Fruit fly (Drosophila melanogaster) whole organism, pupa: Measurements from ENCODE around the gene CG18596.

ENCODE experiments used
- CG10348 ChIP-seq: fragments of 200-800 bp; sonication (Bioruptor generic); IDR thresholded peaks from 2 replicates; pipeline ENCODE4 v1.3.6; 2022; ENCODE audit warnings: missing biosample characterization, missing genetic modification characterization
- CG12605 ChIP-seq: fragments of 200-800 bp; sonication (Bioruptor generic); IDR thresholded peaks from 2 replicates; pipeline ENCODE4 v1.3.6; 2022; ENCODE audit warnings: missing biosample characterization, missing genetic modification characterization
- CG13204 ChIP-seq: fragments of 200-800 bp; sonication (Bioruptor generic); optimal IDR thresholded peaks from 2 replicates; lab custom pipeline; 2018; ENCODE audit warnings: missing biosample characterization, mild to moderate bottlenecking, missing genetic modification characterization, moderate library complexity
- CG14655 ChIP-seq: fragments of 200-800 bp; sonication (Bioruptor generic); optimal IDR thresholded peaks from 3 replicates; lab custom pipeline; 2017; ENCODE audit warnings: mild to moderate bottlenecking, missing biosample characterization, missing genetic modification reagents, missing genetic modification characterization
- CG15710 ChIP-seq: fragments of 200-800 bp; sonication (Bioruptor generic); optimal IDR thresholded peaks from 2 replicates; lab custom pipeline; 2018; ENCODE audit warnings: missing biosample characterization, mild to moderate bottlenecking, missing genetic modification characterization, moderate library complexity
- CG17806 ChIP-seq: fragments of 200-800 bp; sonication (Bioruptor generic); optimal IDR thresholded peaks from 2 replicates; lab custom pipeline; 2018; ENCODE audit warnings: missing biosample characterization, mild to moderate bottlenecking, missing genetic modification characterization, moderate library complexity
- CG32121 ChIP-seq: fragments of 200-800 bp; sonication (Bioruptor generic); IDR thresholded peaks from 2 replicates; pipeline ENCODE4 v1.3.6; 2022; ENCODE audit warnings: missing biosample characterization, missing genetic modification characterization
- CG34367 ChIP-seq: fragments of 200-800 bp; sonication (Bioruptor generic); optimal IDR thresholded peaks from 2 replicates; lab custom pipeline; 2018; ENCODE audit warnings: missing biosample characterization, mild to moderate bottlenecking, missing genetic modification characterization
- CG4496 ChIP-seq: fragments of 200-800 bp; sonication (Bioruptor generic); IDR thresholded peaks from 3 replicates; pipeline ENCODE4 v1.3.6; 2022; ENCODE audit warnings: missing biosample characterization, missing genetic modification characterization
- CG8159 ChIP-seq: fragments of 200-800 bp; sonication (Bioruptor generic); optimal IDR thresholded peaks from 3 replicates; lab custom pipeline; 2018; ENCODE audit warnings: missing biosample characterization, mild to moderate bottlenecking, missing genetic modification characterization, moderate library complexity
- CG8301 ChIP-seq: fragments of 200-800 bp; sonication (Bioruptor generic); optimal IDR thresholded peaks from 2 replicates; lab custom pipeline; 2018; ENCODE audit warnings: missing biosample characterization, mild to moderate bottlenecking, missing genetic modification characterization
- CG9948 ChIP-seq: fragments of 200-800 bp; sonication (Bioruptor generic); optimal IDR thresholded peaks from 2 replicates; lab custom pipeline; 2018; ENCODE audit warnings: missing biosample characterization, mild to moderate bottlenecking, missing genetic modification characterization, moderate library complexity
- D1 ChIP-seq: fragments of 200-800 bp; sonication (Bioruptor generic); optimal IDR thresholded peaks from 2 replicates; lab custom pipeline; 2018; ENCODE audit warnings: missing biosample characterization, mild to moderate bottlenecking, missing genetic modification characterization, moderate library complexity
- EcR ChIP-seq: fragments of 200-800 bp; sonication (Bioruptor generic); optimal IDR thresholded peaks from 3 replicates; lab custom pipeline; 2019; ENCODE audit warnings: missing biosample characterization, missing genetic modification characterization, mild to moderate bottlenecking, moderate library complexity, missing genetic modification reagents
- Ets98B ChIP-seq: fragments of 200-800 bp; sonication (Bioruptor generic); IDR thresholded peaks from 2 replicates; pipeline ENCODE4 v1.3.6; 2022; ENCODE audit warnings: missing biosample characterization, missing genetic modification characterization
- Pif1A ChIP-seq: fragments of 200-800 bp; sonication (Bioruptor generic); optimal IDR thresholded peaks from 3 replicates; lab custom pipeline; 2016; ENCODE audit warnings: missing biosample characterization, missing genetic modification characterization
- Pif1B ChIP-seq: fragments of 200-800 bp; sonication (Bioruptor generic); optimal IDR thresholded peaks from 3 replicates; lab custom pipeline; 2016; ENCODE audit warnings: missing biosample characterization, missing genetic modification characterization
- Snoo ChIP-seq: fragments of 200-800 bp; sonication (Bioruptor generic); optimal IDR thresholded peaks from 3 replicates; lab custom pipeline; 2017; ENCODE audit warnings: missing biosample characterization, mild to moderate bottlenecking, missing genetic modification characterization, inconsistent platforms
- fd96Ca ChIP-seq: fragments of 200-800 bp; sonication (Bioruptor generic); IDR thresholded peaks from 3 replicates; pipeline ENCODE4 v1.3.6; 2022; ENCODE audit warnings: missing biosample characterization, missing genetic modification characterization
- gl ChIP-seq: fragments of 200-800 bp; sonication (Bioruptor generic); optimal IDR thresholded peaks from 2 replicates; lab custom pipeline; 2018; ENCODE audit warnings: missing biosample characterization, mild to moderate bottlenecking, missing genetic modification characterization
- rn ChIP-seq: fragments of 200-800 bp; sonication (Bioruptor generic); IDR thresholded peaks from 2 replicates; pipeline ENCODE4 v1.3.6; 2022; ENCODE audit warnings: missing biosample characterization, missing genetic modification characterization

CG18596 gene

DNA sequence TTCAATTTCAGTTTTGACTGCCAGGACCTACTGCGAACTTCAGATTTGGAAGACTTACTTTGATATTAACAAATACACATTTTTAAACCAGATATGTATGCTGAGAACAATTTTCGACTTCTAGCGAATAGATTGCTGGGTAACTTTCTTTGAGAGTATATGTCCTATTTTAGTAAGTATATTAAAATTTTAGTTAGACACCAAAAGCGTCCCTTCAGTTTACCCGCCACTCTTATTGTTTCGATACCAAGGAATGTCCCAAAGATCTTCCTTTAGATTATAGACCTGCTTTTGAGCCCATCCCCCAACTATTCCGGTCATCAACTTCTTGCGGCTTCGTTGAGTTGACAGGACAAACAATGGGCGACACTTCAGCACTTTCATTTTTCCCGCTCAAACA, 35.5 kb upstream of the CG18596 start, which contains the start of gene CG5388:
Gene CG5388 (minus strand): TSS at position 101 of the 400 bp plus-strand sequence.
- TF ChIP-seq CG34367 (tag; lab: Kevin White, UChicago), result no peak
- TF ChIP-seq CG8301, result no peak
- TF ChIP-seq EcR (GFP tag; lab: Kevin White, UChicago), result no peak
- no peak for TF ChIP-seq CG17806 (tag; lab: Kevin White, UChicago)
- no peak for TF ChIP-seq D1 (tag; lab: Kevin White, UChicago)
- no peak for TF ChIP-seq CG32121 (GFP tag; lab: Robert Waterston, UW)
- TF ChIP-seq CG8159 (tag; lab: Kevin White, UChicago), result no peak
- no peak for TF ChIP-seq Snoo
- TF ChIP-seq CG10348 (GFP tag; lab: Robert Waterston, UW), result no peak
- TF ChIP-seq gl (tag; lab: Kevin White, UChicago), result no peak
- no peak for TF ChIP-seq CG9948
- no peak for TF ChIP-seq Pif1B (GFP tag; lab: Kevin White, UChicago)
- no peak for TF ChIP-seq CG4496 (GFP tag; lab: Robert Waterston, UW)
- no peak for TF ChIP-seq CG13204 (GFP tag; lab: Kevin White, UChicago)
- TF ChIP-seq fd96Ca (GFP tag; lab: Robert Waterston, UW), result no peak

DNA sequence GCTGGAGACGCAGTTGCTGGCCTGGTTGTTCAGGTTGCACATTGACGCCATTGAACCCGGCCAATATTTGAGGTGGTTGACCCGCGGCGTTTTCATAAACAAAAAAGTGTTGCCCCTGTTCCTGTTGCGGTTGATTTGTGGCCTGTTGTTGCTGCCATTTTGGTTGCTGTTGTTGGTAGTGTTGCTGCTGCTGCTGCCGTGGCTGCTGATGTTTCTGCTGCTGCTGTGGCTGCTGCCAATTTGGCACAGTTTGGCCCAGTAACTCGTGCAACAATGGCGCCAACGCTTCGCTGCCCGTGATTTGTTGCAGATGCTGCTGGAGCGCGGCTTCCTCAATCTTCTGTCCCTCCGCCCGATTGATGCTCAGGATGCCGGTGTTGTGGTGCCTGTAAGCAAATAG, 34.1 kb upstream of the CG18596 start:
- TF ChIP-seq CG15710, result no peak
- no peak for TF ChIP-seq CG8301
- no peak for TF ChIP-seq D1 (tag; lab: Kevin White, UChicago)
- TF ChIP-seq rn (GFP tag; lab: Robert Waterston, UW), result no peak
- TF ChIP-seq CG10348 (GFP tag; lab: Robert Waterston, UW), result no peak
- no peak for TF ChIP-seq CG14655 (GFP tag; lab: Kevin White, UChicago)
- no peak for TF ChIP-seq gl (tag; lab: Kevin White, UChicago)
- TF ChIP-seq, all 21 proteins: peak for 0

DNA sequence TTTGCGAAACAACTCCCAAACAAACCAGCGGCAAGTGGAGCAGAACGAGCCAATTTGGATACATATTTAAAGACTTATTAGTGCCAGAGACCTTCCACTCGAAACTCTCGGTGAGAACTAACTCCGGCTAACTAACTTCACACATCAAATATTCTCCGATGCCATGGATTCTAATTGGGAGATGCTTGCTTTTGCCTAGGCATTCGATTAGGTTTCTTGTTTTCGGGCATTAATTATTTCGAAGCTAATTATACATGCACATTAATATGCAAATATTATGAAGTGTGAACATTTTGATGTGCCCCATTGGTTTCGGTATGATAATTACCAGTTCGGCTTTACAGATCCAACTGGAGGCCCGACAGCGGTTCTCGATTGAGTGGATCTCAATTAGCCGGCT, 33.6 kb upstream of the CG18596 start, which contains the start of gene CG5386:
Gene CG5386 (minus strand): TSS at position 101 of the 400 bp plus-strand sequence.
- TF ChIP-seq Snoo (no peak), CG13204 (GFP tag; lab: Kevin White, UChicago) (no peak), CG15710 (no peak), gl (tag; lab: Kevin White, UChicago) (no peak), CG8301 (no peak), Pif1B (GFP tag; lab: Kevin White, UChicago) (no peak), CG17806 (tag; lab: Kevin White, UChicago) (no peak), CG10348 (GFP tag; lab: Robert Waterston, UW) (no peak), D1 (tag; lab: Kevin White, UChicago) (no peak), Ets98B (GFP tag; lab: Robert Waterston, UW) (no peak), CG14655 (GFP tag; lab: Kevin White, UChicago) (no peak), CG8159 (tag; lab: Kevin White, UChicago) (no peak), CG34367 (tag; lab: Kevin White, UChicago) (no peak), CG32121 (GFP tag; lab: Robert Waterston, UW) (no peak)

DNA sequence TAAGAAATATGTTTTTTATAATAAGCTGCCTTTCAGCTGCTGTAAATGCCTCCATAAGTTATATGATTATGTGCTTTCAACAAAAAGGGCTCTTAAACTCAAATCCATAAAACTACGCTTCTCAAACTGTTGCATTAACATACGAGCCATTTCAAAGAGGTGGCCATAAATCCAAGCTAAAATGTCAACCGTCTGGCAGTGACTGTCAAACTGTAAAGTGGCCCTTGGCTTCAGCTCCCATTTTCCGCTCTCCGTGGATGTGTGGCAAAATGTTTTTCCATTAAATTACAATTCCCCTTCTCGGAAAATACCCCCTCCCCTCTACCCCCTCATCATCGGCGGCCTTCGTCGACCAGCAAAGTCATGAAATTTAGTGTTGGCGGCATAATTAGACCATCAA, 33.0 kb upstream of the CG18596 start:
- TF ChIP-seq Snoo (no peak), D1 (tag; lab: Kevin White, UChicago) (no peak), CG15710 (no peak), CG34367 (tag; lab: Kevin White, UChicago) (no peak), CG4496 (GFP tag; lab: Robert Waterston, UW) (no peak)

DNA sequence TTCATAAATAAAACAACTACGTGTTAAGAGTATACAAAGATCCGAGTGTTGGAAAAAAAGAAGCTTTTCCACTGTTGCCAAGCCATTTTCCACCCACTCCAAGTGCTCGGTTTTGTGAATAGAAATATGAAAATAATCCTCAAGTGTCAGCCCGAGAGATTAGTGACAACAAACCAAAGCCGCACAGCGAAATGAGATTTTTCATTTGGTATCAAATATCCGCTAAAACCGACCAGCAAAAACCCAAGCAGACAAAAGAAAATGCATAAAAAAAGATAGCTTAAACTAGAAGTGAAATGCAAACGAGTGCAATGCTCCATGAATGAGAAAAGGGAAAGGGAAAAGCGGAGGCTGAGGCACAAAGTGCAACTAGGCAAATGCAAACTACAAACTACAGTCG, 24.3 kb upstream of the CG18596 start, which contains the start of gene rdhB:
Gene rdhB (plus strand): TSS at position 301 of the 400 bp plus-strand sequence.
- TF ChIP-seq CG10348 (GFP tag; lab: Robert Waterston, UW) (no peak), EcR (GFP tag; lab: Kevin White, UChicago) (no peak), CG17806 (tag; lab: Kevin White, UChicago) (no peak), Snoo (no peak), CG8301 (no peak), Pif1A (no peak), rn (GFP tag; lab: Robert Waterston, UW) (no peak), CG9948 (no peak), gl (tag; lab: Kevin White, UChicago) (no peak), D1 (tag; lab: Kevin White, UChicago) (no peak), CG8159 (tag; lab: Kevin White, UChicago) (no peak), Pif1B (GFP tag; lab: Kevin White, UChicago) (no peak), Ets98B (GFP tag; lab: Robert Waterston, UW) (no peak), CG12605 (no peak), CG15710 (no peak), CG4496 (GFP tag; lab: Robert Waterston, UW) (no peak), CG13204 (GFP tag; lab: Kevin White, UChicago) (no peak), CG14655 (GFP tag; lab: Kevin White, UChicago) (no peak), CG32121 (GFP tag; lab: Robert Waterston, UW) (no peak), fd96Ca (GFP tag; lab: Robert Waterston, UW) (no peak)

DNA sequence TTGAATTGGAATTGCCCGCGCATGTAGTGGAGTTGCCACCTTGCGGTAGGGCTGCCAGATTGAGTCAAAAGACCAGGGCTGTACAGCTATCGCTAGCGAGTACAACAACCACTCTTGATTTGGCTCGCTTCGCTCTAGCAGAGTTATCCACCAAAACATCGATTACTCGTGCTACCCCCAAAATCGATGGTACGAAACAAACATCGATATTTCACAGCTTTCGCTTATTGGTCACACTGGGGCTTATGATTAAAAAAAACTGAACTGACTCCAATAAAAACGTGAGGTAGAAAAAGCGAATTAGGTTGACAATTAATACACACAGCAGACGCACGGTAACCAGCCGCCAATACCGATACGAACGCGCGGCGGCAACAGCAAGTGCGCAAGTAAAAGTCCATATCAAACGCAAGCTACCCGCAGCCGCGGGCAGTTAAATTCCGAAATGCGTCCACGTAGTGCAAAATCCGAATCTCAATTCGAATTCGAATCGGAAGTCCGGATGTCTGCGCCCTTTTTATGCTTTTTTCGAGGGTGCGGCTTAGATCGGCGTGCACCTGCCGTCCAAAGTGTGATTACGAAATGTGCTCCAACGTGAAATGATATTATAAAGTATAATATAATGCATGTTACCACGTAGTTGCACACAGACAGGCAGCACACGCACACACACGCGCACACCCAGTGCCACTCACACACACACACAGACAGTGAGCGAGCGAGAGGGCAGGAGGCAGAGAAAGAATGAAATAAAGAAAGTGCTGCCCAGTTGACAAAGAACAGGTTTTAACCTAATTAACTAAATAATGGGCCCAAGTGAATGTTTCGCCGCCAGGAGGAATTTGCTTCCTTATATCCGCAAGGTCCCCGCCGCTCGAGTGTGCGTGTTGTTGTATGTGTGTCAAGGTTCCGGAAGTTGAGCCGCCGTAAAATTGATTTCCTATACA, 19.0 kb upstream of the CG18596 start, which contains the start of gene Sar1:
Gene Sar1 (plus strand): TSS at position 222 of the 947 bp plus-strand sequence.
- TF ChIP-seq CG8301 (no peak), Snoo (peak; percentile 8), CG9948 (no peak), CG32121 (GFP tag; lab: Robert Waterston, UW) (no peak), EcR (GFP tag; lab: Kevin White, UChicago) (peak; percentile 79), Pif1A (no peak), CG17806 (tag; lab: Kevin White, UChicago) (no peak)
